Worm (Caenorhabditis elegans) whole organism, L3 larva: ENCODE measurements around the gene str-63.

ENCODE experiments used
- ZK546.5 ChIP-seq: sonication (generic microtip); optimal IDR thresholded peaks from 2 replicates; lab custom pipeline; 2017; ENCODE audit warnings: missing biosample characterization, missing genetic modification characterization
- ama-1 ChIP-seq: fragments of 150-350 bp; optimal IDR thresholded peaks from 2 replicates; lab custom pipeline; 2018
- ceh-16 ChIP-seq: sonication (generic microtip); optimal IDR thresholded peaks from 2 replicates; lab custom pipeline; 2017; ENCODE audit warnings: missing biosample characterization, missing genetic modification characterization
- ceh-28 ChIP-seq: fragments of 150-350 bp; optimal IDR thresholded peaks from 2 replicates; lab custom pipeline; 2014; ENCODE audit warnings: missing biosample characterization, missing genetic modification reagents, missing genetic modification characterization
- ceh-82 ChIP-seq: fragments of 150-350 bp; optimal IDR thresholded peaks from 2 replicates; lab custom pipeline; 2014; ENCODE audit warnings: missing biosample characterization, missing genetic modification characterization
- ceh-9 ChIP-seq: sonication (generic microtip); optimal IDR thresholded peaks from 2 replicates; lab custom pipeline; 2018; ENCODE audit warnings: missing biosample characterization, missing genetic modification characterization
- egl-27 ChIP-seq: sonication (generic microtip); optimal IDR thresholded peaks from 4 replicates; lab custom pipeline; 2017; ENCODE audit warnings: missing biosample characterization, missing genetic modification reagents, missing genetic modification characterization
- egl-5 ChIP-seq: fragments of 150-350 bp; optimal IDR thresholded peaks from 2 replicates; lab custom pipeline; 2017; ENCODE audit warnings: missing biosample characterization, missing genetic modification reagents, missing genetic modification characterization, inconsistent platforms
- elt-1 ChIP-seq: fragments of 150-350 bp; optimal IDR thresholded peaks from 2 replicates; lab custom pipeline; 2014; ENCODE audit warnings: missing biosample characterization, missing genetic modification characterization
- elt-3 ChIP-seq, 3 experiments: fragments of 150-350 bp in 1 of 3; sonication (generic microtip) in 2 of 3; optimal IDR thresholded peaks; 2 replicates in 2 of 3; 4 replicates in 1 of 3; lab custom pipeline; 2014 to 2017; ENCODE audit warnings: missing biosample characterization in 3 of 3, missing genetic modification characterization in 3 of 3
- eor-1 ChIP-seq, 2 experiments: fragments of 150-350 bp; optimal IDR thresholded peaks; 2 replicates each; lab custom pipeline; 2014 to 2018; ENCODE audit warnings: missing biosample characterization in 2 of 2, missing genetic modification characterization in 2 of 2
- fkh-10 ChIP-seq: sonication (generic microtip); optimal IDR thresholded peaks from 2 replicates; lab custom pipeline; 2017; ENCODE audit warnings: missing biosample characterization, missing genetic modification reagents, missing genetic modification characterization
- fos-1 ChIP-seq: fragments of 150-350 bp; optimal IDR thresholded peaks from 2 replicates; lab custom pipeline; 2014; ENCODE audit warnings: missing biosample characterization, missing genetic modification characterization
- lin-15B ChIP-seq: fragments of 150-350 bp; optimal IDR thresholded peaks from 2 replicates; lab custom pipeline; 2014; ENCODE audit warnings: missing biosample characterization, missing genetic modification characterization
- lin-39 ChIP-seq: fragments of 150-350 bp; optimal IDR thresholded peaks from 2 replicates; lab custom pipeline; 2018; ENCODE audit warnings: missing biosample characterization, missing genetic modification reagents, missing genetic modification characterization
- lsy-12 ChIP-seq: sonication (generic microtip); optimal IDR thresholded peaks from 2 replicates; lab custom pipeline; 2016; ENCODE audit warnings: mild to moderate bottlenecking, missing genetic modification characterization, missing compliant biosample characterization
- mml-1 ChIP-seq: fragments of 150-350 bp; sonication (generic microtip); optimal IDR thresholded peaks from 3 replicates; lab custom pipeline; 2014; ENCODE audit warnings: missing biosample characterization, missing genetic modification characterization
- nfya-1 ChIP-seq: sonication (generic microtip); optimal IDR thresholded peaks from 2 replicates; lab custom pipeline; 2017; ENCODE audit warnings: missing genetic modification characterization, mild to moderate bottlenecking, missing compliant biosample characterization, antibody characterized with exemption, moderate library complexity; ENCODE audit not compliant: insufficient read depth
- nhr-25 ChIP-seq: sonication (generic microtip); optimal IDR thresholded peaks from 2 replicates; lab custom pipeline; 2017; ENCODE audit warnings: missing biosample characterization, missing genetic modification characterization
- nhr-28 ChIP-seq: fragments of 150-350 bp; optimal IDR thresholded peaks from 2 replicates; lab custom pipeline; 2014; ENCODE audit warnings: missing biosample characterization, missing genetic modification characterization
- nhr-67 ChIP-seq: fragments of 150-350 bp; optimal IDR thresholded peaks from 2 replicates; lab custom pipeline; 2014; ENCODE audit warnings: missing biosample characterization, missing genetic modification characterization
- nhr-76 ChIP-seq: fragments of 150-350 bp; sonication (generic microtip); optimal IDR thresholded peaks from 5 replicates; lab custom pipeline; 2014; ENCODE audit warnings: missing biosample characterization, missing genetic modification characterization
- nhr-77 ChIP-seq: fragments of 150-350 bp; optimal IDR thresholded peaks from 2 replicates; lab custom pipeline; 2014; ENCODE audit warnings: missing biosample characterization, missing genetic modification characterization
- pha-4 ChIP-seq: fragments of 150-350 bp; optimal IDR thresholded peaks from 2 replicates; lab custom pipeline; 2014; ENCODE audit warnings: missing biosample characterization, missing genetic modification reagents, missing genetic modification characterization
- pqm-1 ChIP-seq: fragments of 150-350 bp; optimal IDR thresholded peaks from 2 replicates; lab custom pipeline; 2017; ENCODE audit warnings: missing biosample characterization, missing genetic modification characterization, inconsistent platforms
- sea-2 ChIP-seq: fragments of 150-350 bp; sonication (generic microtip); optimal IDR thresholded peaks from 4 replicates; lab custom pipeline; 2014; ENCODE audit warnings: missing biosample characterization, missing genetic modification reagents, missing genetic modification characterization
- tbx-2 ChIP-seq: sonication (generic microtip); optimal IDR thresholded peaks from 2 replicates; lab custom pipeline; 2016; ENCODE audit warnings: mild to moderate bottlenecking, missing genetic modification characterization, missing compliant biosample characterization
- unc-39 ChIP-seq: sonication (generic microtip); optimal IDR thresholded peaks from 4 replicates; lab custom pipeline; 2017; ENCODE audit warnings: missing biosample characterization, missing genetic modification characterization
- ztf-11 ChIP-seq: fragments of 150-350 bp; optimal IDR thresholded peaks from 2 replicates; lab custom pipeline; 2014; ENCODE audit warnings: missing biosample characterization, missing genetic modification characterization

The str-63 gene

DNA sequence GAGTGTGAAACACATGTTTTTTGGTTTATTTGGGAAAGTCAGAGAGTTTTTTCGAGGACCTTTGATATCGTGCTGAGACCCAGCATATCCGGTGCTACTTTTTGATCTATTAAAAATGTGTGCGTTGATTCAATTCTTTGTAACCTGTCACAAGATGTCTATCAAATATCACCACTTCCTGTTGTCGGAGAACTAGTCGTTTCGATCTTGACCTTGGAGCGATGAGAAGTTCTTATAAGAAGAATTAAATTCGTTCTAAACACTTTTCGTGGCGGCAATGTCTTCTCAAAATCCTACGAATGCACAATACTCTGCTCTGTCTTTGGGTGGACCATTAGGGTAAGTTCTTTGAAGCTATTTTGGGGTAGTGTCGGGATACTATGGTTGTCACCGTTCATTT lies 35.3 kb upstream of the str-63 start, which contains the start of gene F35F10.1:
F35F10.1 (plus strand) TSS at position 200 of the 400 bp plus-strand sequence.
- no peak for TF ChIP-seq nhr-77 (tag; lab: Kevin White, UChicago)
- TF ChIP-seq egl-5 (tag; lab: Kevin White, UChicago): no peak
- no peak for TF ChIP-seq lin-39 (tag; lab: Kevin White, UChicago)
- TF ChIP-seq elt-1 (tag; lab: Kevin White, UChicago): no peak
- no peak for TF ChIP-seq ceh-28 (tag; lab: Kevin White, UChicago)
- TF ChIP-seq elt-3 (tag; optimal IDR thresholded peaks at IDR 0.05; lab: Kevin White, UChicago): no peak
- TF ChIP-seq, all 47 proteins: peak for 0

DNA sequence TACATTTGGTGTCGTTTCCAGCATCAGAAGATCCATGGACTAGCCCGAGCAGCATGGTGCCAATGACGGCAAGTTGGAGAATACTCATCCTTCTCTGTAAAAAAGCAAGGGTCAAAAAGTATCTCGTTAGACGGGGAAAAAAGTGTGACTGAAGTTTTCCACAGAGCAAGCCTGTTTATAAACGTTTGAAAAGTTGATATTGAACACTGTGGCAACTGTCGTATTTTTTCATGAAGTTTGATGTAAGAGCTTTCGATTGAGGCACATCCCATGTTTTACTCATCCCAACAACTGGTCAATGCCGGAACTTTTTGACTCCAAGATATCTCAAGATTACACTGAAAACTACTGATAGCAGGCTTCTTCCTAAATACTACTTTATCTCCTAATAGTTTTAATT lies 32.4 kb upstream of the str-63 start, which contains the start of gene F35F10.13:
F35F10.13 (minus strand) TSS at position 101 of the 400 bp plus-strand sequence.
- TF ChIP-seq ZK546.5 (no peak), fkh-10 (GFP tag; lab: Kevin White, UChicago) (no peak), fos-1 (no peak), pha-4 (tag; lab: Kevin White, UChicago) (no peak), pqm-1 (tag; lab: Kevin White, UChicago) (no peak), nhr-28 (no peak), nhr-76 (no peak), elt-1 (tag; lab: Kevin White, UChicago) (no peak), unc-39 (tag; lab: Kevin White, UChicago) (no peak), tbx-2 (no peak), elt-3 (tag; optimal IDR thresholded peaks at IDR 0.05; lab: Kevin White, UChicago) (no peak)

ce11 chrV:3320005-3320404 lies 31.4 kb upstream of the str-63 start, which contains the start of gene F35F10.14:
Gene F35F10.14, minus strand, starts transcription at chrV:3320105.
- TF ChIP-seq sea-2 (GFP tag; lab: Kevin White, UChicago) (no peak), elt-3 (tag; optimal IDR thresholded peaks at IDR 0.05; lab: Kevin White, UChicago) (no peak), lin-15B (no peak), ceh-28 (tag; lab: Kevin White, UChicago) (no peak), nhr-67 (tag; lab: Kevin White, UChicago) (no peak), lsy-12 (tag; lab: Kevin White, UChicago) (no peak), pqm-1 (tag; lab: Kevin White, UChicago) (no peak), ceh-82 (tag; lab: Kevin White, UChicago) (no peak), eor-1 (tag; optimal IDR thresholded peaks at IDR 0.05; lab: Kevin White, UChicago) (no peak)
- TF ChIP-seq, all 47 proteins: peak for 0

- TF ChIP-seq mml-1 (tag; lab: Kevin White, UChicago): no peak
Measured at ce11 chrV:3320432-3320831, 30.9 kb upstream of the str-63 start, which contains the start of gene C17B7.14. Gene C17B7.14, minus strand, starts transcription at chrV:3320532.

ce11 chrV:3324178-3324577 lies 27.2 kb upstream of the str-63 start, which contains the start of gene C17B7.8:
Gene C17B7.8, minus strand, starts transcription at chrV:3324278.
- TF ChIP-seq nhr-25 (tag; lab: Kevin White, UChicago): no peak
- TF ChIP-seq, all 47 proteins: peak for 0

- no peak for TF ChIP-seq unc-39 (tag; lab: Kevin White, UChicago)
- no peak for TF ChIP-seq ceh-9 (tag; lab: Kevin White, UChicago)
- no peak for TF ChIP-seq ztf-11 (tag; lab: Kevin White, UChicago)
- TF ChIP-seq nhr-77 (tag; lab: Kevin White, UChicago): no peak
- TF ChIP-seq ama-1 (lab: Kevin White, UChicago): no peak
- no peak for TF ChIP-seq ceh-16 (tag; lab: Kevin White, UChicago)
- TF ChIP-seq egl-27 (tag; lab: Kevin White, UChicago): no peak
- no peak for TF ChIP-seq elt-1 (tag; lab: Kevin White, UChicago)
- no peak for TF ChIP-seq lin-39 (tag; lab: Kevin White, UChicago)
- no peak for TF ChIP-seq ceh-82 (tag; lab: Kevin White, UChicago)
- no peak for TF ChIP-seq nfya-1 (tag; lab: Kevin White, UChicago)
- no peak for TF ChIP-seq mml-1 (tag; lab: Kevin White, UChicago)
- no peak for TF ChIP-seq egl-5 (tag; lab: Kevin White, UChicago)
- TF ChIP-seq pqm-1 (tag; lab: Kevin White, UChicago): no peak
- no peak for TF ChIP-seq lin-15B
- TF ChIP-seq nhr-76: no peak
Measured at ce11 chrV:3332023-3332422, 19.3 kb upstream of the str-63 start, which contains the start of gene C17B7.9. Gene C17B7.9, minus strand, starts transcription at chrV:3332123.
